Comparison of ENCODE assay signal across 3 worm cellular contexts in genomic region chrIII:4612334-4612953, ce11.
TF ChIP-seq lines count a peak whose summit lies in the region.

sel-2 (minus strand) TSS chrIII:4612384.

TF ChIP-seq in whole organism, L1 larva, 84 proteins besides CTCF, POLR2A, EP300 and RAD21 (continued from another document and continues in another):
- TF ChIP-seq C16A3.4 (tag; optimal IDR thresholded peaks at IDR 0.05; lab: Kevin White, UChicago) = no peak
- no peak for TF ChIP-seq xbp-1 (tag; optimal IDR thresholded peaks at IDR 0.05; lab: Kevin White, UChicago)
- no peak for TF ChIP-seq egl-13 (tag; optimal IDR thresholded peaks at IDR 0.05; lab: Kevin White, UChicago)
- no peak for TF ChIP-seq ceh-88 (GFP tag; IDR thresholded peaks at IDR 0.05; lab: Robert Waterston, UW)
- TF ChIP-seq F16B12.6 (tag; optimal IDR thresholded peaks at IDR 0.05; lab: Kevin White, UChicago) = peak; percentile 67
- TF ChIP-seq lir-3 (tag; optimal IDR thresholded peaks at IDR 0.05; lab: Kevin White, UChicago; ENCODE audit: poor library complexity) = no peak
- TF ChIP-seq egl-27 (tag; optimal IDR thresholded peaks at IDR 0.05; lab: Kevin White, UChicago) = no peak
- TF ChIP-seq efl-3 (GFP tag; optimal IDR thresholded peaks at IDR 0.05; lab: Kevin White, UChicago) = no peak
- no peak for TF ChIP-seq Y116A8C.19 (tag; optimal IDR thresholded peaks at IDR 0.05; lab: Kevin White, UChicago; ENCODE audit: borderline replicate concordance)
- TF ChIP-seq alr-1 (tag; optimal IDR thresholded peaks at IDR 0.05; lab: Kevin White, UChicago; ENCODE audit: borderline replicate concordance) = no peak
- TF ChIP-seq unc-98 (GFP tag; IDR thresholded peaks at IDR 0.05; lab: Robert Waterston, UW) = no peak
- TF ChIP-seq nhr-20 (tag; optimal IDR thresholded peaks at IDR 0.05; lab: Kevin White, UChicago) = no peak
- TF ChIP-seq zip-4 (GFP tag; optimal IDR thresholded peaks at IDR 0.05; lab: Kevin White, UChicago) = no peak
- TF ChIP-seq nhr-19 (GFP tag; conservative IDR thresholded peaks at IDR 0.05; lab: Robert Waterston, UW) = no peak
- TF ChIP-seq pag-3 (tag; optimal IDR thresholded peaks at IDR 0.05; lab: Kevin White, UChicago; ENCODE audit: borderline replicate concordance, insufficient read depth) = no peak
- no peak for TF ChIP-seq ces-1 (GFP tag; optimal IDR thresholded peaks at IDR 0.05; lab: Kevin White, UChicago)
- TF ChIP-seq ztf-11 (tag; optimal IDR thresholded peaks at IDR 0.05; lab: Kevin White, UChicago) = no peak
- no peak for TF ChIP-seq C34B4.2 (tag; optimal IDR thresholded peaks at IDR 0.05; lab: Kevin White, UChicago)
- peak; percentile 15 for TF ChIP-seq swsn-7 (tag; optimal IDR thresholded peaks at IDR 0.05; lab: Kevin White, UChicago)
- TF ChIP-seq lin-39 (tag; optimal IDR thresholded peaks at IDR 0.05; lab: Kevin White, UChicago) = no peak
- TF ChIP-seq sup-37 (GFP tag; optimal IDR thresholded peaks at IDR 0.05; lab: Kevin White, UChicago) = no peak
- no peak for TF ChIP-seq nhr-84 (tag; optimal IDR thresholded peaks at IDR 0.05; lab: Kevin White, UChicago)
- TF ChIP-seq lin-15B (tag; optimal IDR thresholded peaks at IDR 0.05; lab: Kevin White, UChicago) = no peak
- TF ChIP-seq aha-1 (tag; optimal IDR thresholded peaks at IDR 0.05; lab: Kevin White, UChicago) = no peak
- TF ChIP-seq blmp-1 (tag; optimal IDR thresholded peaks at IDR 0.05; lab: Kevin White, UChicago) = peak; percentile 37
- TF ChIP-seq sox-4 (tag; optimal IDR thresholded peaks at IDR 0.05; lab: Kevin White, UChicago) = no peak
- peak; percentile 62 for TF ChIP-seq mep-1 (tag; optimal IDR thresholded peaks at IDR 0.05; lab: Kevin White, UChicago)
- TF ChIP-seq nhr-77 (tag; optimal IDR thresholded peaks at IDR 0.05; lab: Kevin White, UChicago) = no peak
- TF ChIP-seq skn-1 (tag; optimal IDR thresholded peaks at IDR 0.05; lab: Kevin White, UChicago) = no peak
- TF ChIP-seq nhr-90 (tag; optimal IDR thresholded peaks at IDR 0.05; lab: Kevin White, UChicago; ENCODE audit: poor library complexity) = no peak
- TF ChIP-seq nhr-237 (tag; optimal IDR thresholded peaks at IDR 0.05; lab: Kevin White, UChicago) = no peak
- TF ChIP-seq jun-1 (tag; optimal IDR thresholded peaks at IDR 0.05; lab: Kevin White, UChicago) = no peak
- peak; percentile 4 for TF ChIP-seq nhr-71 (tag; optimal IDR thresholded peaks at IDR 0.05; lab: Kevin White, UChicago)
- no peak for TF ChIP-seq unc-30 (tag; optimal IDR thresholded peaks at IDR 0.05; lab: Kevin White, UChicago)
- no peak for TF ChIP-seq sptf-1 (tag; optimal IDR thresholded peaks at IDR 0.05; lab: Kevin White, UChicago)
- TF ChIP-seq lsy-2 (tag; optimal IDR thresholded peaks at IDR 0.05; lab: Kevin White, UChicago) = peak in 1 of 2 experiments; percentile 25
- peak; percentile 5 for TF ChIP-seq fkh-8 (tag; optimal IDR thresholded peaks at IDR 0.05; lab: Kevin White, UChicago)
- no peak for TF ChIP-seq grh-1 (GFP tag; IDR thresholded peaks at IDR 0.05; lab: Robert Waterston, UW)
- no peak for TF ChIP-seq zag-1 (tag; optimal IDR thresholded peaks at IDR 0.05; lab: Kevin White, UChicago)
- peak in 1 of 2 experiments; percentile 39 for TF ChIP-seq efl-1 (optimal IDR thresholded peaks at IDR 0.05; lab: Kevin White, UChicago)
- TF ChIP-seq efl-1 (GFP tag; optimal IDR thresholded peaks at IDR 0.05 in 1 of 2; lab: Kevin White, UChicago) = peak; percentile 2 to 72
- TF ChIP-seq snpc-4 (tag; optimal IDR thresholded peaks at IDR 0.05; lab: Kevin White, UChicago) = no peak
- TF ChIP-seq fos-1 (tag; optimal IDR thresholded peaks at IDR 0.05; lab: Kevin White, UChicago) = no peak
- TF ChIP-seq mef-2 (tag; optimal IDR thresholded peaks at IDR 0.05; lab: Kevin White, UChicago) = no peak
- TF ChIP-seq nhr-11 (tag; optimal IDR thresholded peaks at IDR 0.05; lab: Kevin White, UChicago) = no peak

TF ChIP-seq in whole organism, L4 larva, 104 proteins besides CTCF, POLR2A, EP300 and RAD21 (continued from another document):
- no peak for TF ChIP-seq daf-8 (GFP tag; IDR thresholded peaks at IDR 0.05; lab: Robert Waterston, UW)
- no peak for TF ChIP-seq lin-29 (GFP tag; IDR thresholded peaks at IDR 0.05; lab: Robert Waterston, UW)
- TF ChIP-seq set-16 (GFP tag; IDR thresholded peaks at IDR 0.05; lab: Robert Waterston, UW) = no peak
- TF ChIP-seq D1046.2 (GFP tag; IDR thresholded peaks at IDR 0.05; lab: Robert Waterston, UW) = no peak
- no peak for TF ChIP-seq aha-1 (tag; lab: Kevin White, UChicago)
- peak; percentile 31 for TF ChIP-seq rbr-2 (tag; optimal IDR thresholded peaks at IDR 0.05; lab: Kevin White, UChicago)
- TF ChIP-seq mep-1 (tag; optimal IDR thresholded peaks at IDR 0.05; lab: Kevin White, UChicago) = peak; percentile 25
- TF ChIP-seq daf-16 (GFP tag; optimal IDR thresholded peaks at IDR 0.05; lab: Kevin White, UChicago) = no peak
- TF ChIP-seq daf-16 (tag; optimal IDR thresholded peaks at IDR 0.05; lab: Kevin White, UChicago) = peak; percentile 60
- TF ChIP-seq mxl-2 (GFP tag; conservative IDR thresholded peaks at IDR 0.05; lab: Robert Waterston, UW) = no peak

TF ChIP-seq in whole organism, late embryonic, 69 proteins besides CTCF, POLR2A, EP300 and RAD21 (continued from another document):
- no peak for TF ChIP-seq hlh-8 (tag; optimal IDR thresholded peaks at IDR 0.05; lab: Kevin White, UChicago)
- peak; percentile 49 for TF ChIP-seq tbx-2 (tag; optimal IDR thresholded peaks at IDR 0.05; lab: Kevin White, UChicago)
- TF ChIP-seq hlh-13 (GFP tag; optimal IDR thresholded peaks at IDR 0.05; lab: Kevin White, UChicago) = no peak
- TF ChIP-seq K02D7.2 (tag; optimal IDR thresholded peaks at IDR 0.05; lab: Kevin White, UChicago) = no peak
- no peak for TF ChIP-seq unc-55 (GFP tag; optimal IDR thresholded peaks at IDR 0.05; lab: Kevin White, UChicago)
- TF ChIP-seq che-1 (tag; optimal IDR thresholded peaks at IDR 0.05; lab: Kevin White, UChicago) = no peak
- no peak for TF ChIP-seq nhr-232 (tag; optimal IDR thresholded peaks at IDR 0.05; lab: Kevin White, UChicago)
